Worm (Caenorhabditis elegans) whole organism, mixed stage, embryonic: ENCODE results near the gene F39G3.5.

Source experiments
- cnd-1 ChIP-seq: fragments of 200-800 bp; sonication (Bioruptor generic); optimal IDR thresholded peaks from 2 replicates; lab custom pipeline; 2018; ENCODE audit warnings: mild to moderate bottlenecking, missing genetic modification characterization, missing compliant biosample characterization
- sem-2 ChIP-seq: fragments of 200-800 bp; sonication (Bioruptor generic); optimal IDR thresholded peaks from 2 replicates; lab custom pipeline; 2018; ENCODE audit warnings: mild to moderate bottlenecking, missing genetic modification characterization, missing compliant biosample characterization
- snpc-4 ChIP-seq: fragments of 150-350 bp; optimal IDR thresholded peaks from 2 replicates; lab custom pipeline; 2014; ENCODE audit warnings: missing biosample characterization, missing genetic modification characterization

Gene F39G3.5

DNA sequence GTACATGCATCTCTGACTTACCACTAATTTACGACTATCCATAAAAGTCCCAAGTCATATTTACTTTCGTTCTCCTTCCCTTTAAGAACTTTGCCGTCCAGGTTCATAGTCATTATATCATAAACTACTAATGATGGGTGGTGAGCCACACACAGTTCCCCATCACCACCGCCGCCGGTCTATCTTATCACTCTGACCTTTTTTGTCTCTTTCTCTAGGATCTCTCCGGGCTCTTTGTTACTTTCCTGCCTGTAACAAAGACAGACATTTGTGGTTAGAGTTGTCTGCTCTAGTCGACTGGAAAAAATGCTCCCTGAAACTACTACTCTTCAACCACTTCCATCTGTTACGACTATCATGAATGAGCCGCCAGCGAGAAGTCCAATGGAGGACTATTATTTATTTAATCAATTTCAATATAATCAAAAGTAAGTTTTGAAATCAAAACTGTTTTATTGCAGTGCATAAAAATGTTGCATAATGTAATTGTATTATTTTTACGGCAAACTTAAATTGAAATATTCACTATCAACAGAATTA, 48.1 kb downstream of the F39G3.5 start, which contains the start of gene elt-7:
Gene elt-7, plus strand, starts transcription at position 263 of the 540 bp plus-strand sequence.
- no peak for TF ChIP-seq sem-2 (GFP tag; lab: Kevin White, UChicago)
- TF ChIP-seq snpc-4 (tag; lab: Kevin White, UChicago): no peak
- TF ChIP-seq cnd-1: no peak
